Fruit fly (Drosophila melanogaster) whole organism, embryonic: ENCODE data around the gene Cpr78Cb.

Experiments
- CG12071 ChIP-seq: fragments of 200-800 bp; sonication (Bioruptor generic); optimal IDR thresholded peaks from 3 replicates; lab custom pipeline; 2018; ENCODE audit warnings: missing biosample characterization, mild to moderate bottlenecking, missing genetic modification characterization
- CG13296 ChIP-seq: fragments of 200-800 bp; sonication (Bioruptor generic); optimal IDR thresholded peaks from 3 replicates; lab custom pipeline; 2018; ENCODE audit warnings: missing biosample characterization, mild to moderate bottlenecking, missing genetic modification characterization
- CG1602 ChIP-seq: fragments of 200-800 bp; sonication (Bioruptor generic); optimal IDR thresholded peaks from 3 replicates; lab custom pipeline; 2016; ENCODE audit warnings: missing biosample characterization, missing genetic modification characterization
- CG7745 ChIP-seq: fragments of 200-800 bp; sonication (Bioruptor generic); optimal IDR thresholded peaks from 2 replicates; lab custom pipeline; 2018; ENCODE audit warnings: missing biosample characterization, mild to moderate bottlenecking, missing genetic modification characterization, moderate library complexity
- Lim3 ChIP-seq: fragments of 200-800 bp; sonication (Bioruptor generic); IDR thresholded peaks from 2 replicates; pipeline ENCODE4 v1.3.6; 2022; ENCODE audit warnings: missing biosample characterization, missing genetic modification characterization
- MBD-R2 ChIP-seq: fragments of 200-800 bp; sonication (Bioruptor generic); IDR thresholded peaks from 2 replicates; pipeline ENCODE4 v1.3.6; 2022; ENCODE audit warnings: missing biosample characterization, missing genetic modification characterization
- Nf-YC ChIP-seq: fragments of 200-800 bp; optimal IDR thresholded peaks from 3 replicates; lab custom pipeline; 2019; ENCODE audit warnings: missing biosample characterization, mild to moderate bottlenecking, missing genetic modification characterization, moderate library complexity
- Trl ChIP-seq, 3 experiments: fragments of >200 bp in 2 of 3; fragments of 200-800 bp in 1 of 3; sonication (Bioruptor generic) in 1 of 3; optimal IDR thresholded peaks; 2 replicates in 1 of 3; 3 replicates in 2 of 3; lab custom pipeline; 2016 to 2017; ENCODE audit warnings: missing biosample characterization in 1 of 3, missing genetic modification characterization in 1 of 3
- ab ChIP-seq: fragments of 200-800 bp; sonication (Bioruptor generic); optimal IDR thresholded peaks from 2 replicates; lab custom pipeline; 2016; ENCODE audit warnings: missing biosample characterization, missing genetic modification characterization
- gsb ChIP-seq: fragments of 200-800 bp; sonication (Bioruptor generic); IDR thresholded peaks from 2 replicates; pipeline ENCODE4 v1.3.6; 2022; ENCODE audit warnings: missing biosample characterization, missing genetic modification characterization
- ken ChIP-seq: fragments of 200-800 bp; sonication (Bioruptor generic); IDR thresholded peaks from 3 replicates; pipeline ENCODE4 v1.3.6; 2022; ENCODE audit warnings: missing biosample characterization, missing genetic modification characterization

DNA sequence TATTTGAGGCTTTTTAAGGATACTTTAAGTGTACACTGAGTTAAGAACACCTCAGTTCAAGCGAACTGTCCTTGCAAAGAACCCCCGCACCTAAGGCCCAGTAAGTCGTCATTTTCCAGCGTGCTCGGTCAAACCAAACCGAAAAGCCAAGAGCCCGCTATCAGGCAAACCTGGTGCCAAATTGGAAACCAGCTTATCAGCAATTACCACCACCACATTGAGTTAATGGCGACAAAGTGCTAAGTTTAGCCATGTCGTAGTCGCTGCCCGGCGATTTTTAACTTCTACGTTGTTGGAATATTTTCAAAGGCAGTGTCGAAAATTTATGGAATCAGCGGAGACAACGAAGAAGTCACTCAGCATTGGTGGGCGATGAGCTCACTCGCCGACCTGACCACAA, 11.6 kb upstream of the Cpr78Cb start:
- TF ChIP-seq ken (GFP tag; lab: Robert Waterston, UW) (no peak), CG12071 (GFP tag; lab: Kevin White, UChicago) (no peak), CG1602 (GFP tag; lab: Kevin White, UChicago) (no peak), ab (no peak), MBD-R2 (no peak), CG13296 (no peak), Nf-YC (no peak), Lim3 (GFP tag; lab: Robert Waterston, UW) (no peak), Trl (optimal IDR thresholded peaks at IDR 0.05; lab: Kevin White, UChicago) (no peak), Trl (GFP tag; optimal IDR thresholded peaks at IDR 0.05; lab: Kevin White, UChicago) (no peak), gsb (no peak), CG7745 (no peak)
